Fruit fly (Drosophila melanogaster): ENCODE measurements around the gene CG8519.

CG8519 gene

DNA sequence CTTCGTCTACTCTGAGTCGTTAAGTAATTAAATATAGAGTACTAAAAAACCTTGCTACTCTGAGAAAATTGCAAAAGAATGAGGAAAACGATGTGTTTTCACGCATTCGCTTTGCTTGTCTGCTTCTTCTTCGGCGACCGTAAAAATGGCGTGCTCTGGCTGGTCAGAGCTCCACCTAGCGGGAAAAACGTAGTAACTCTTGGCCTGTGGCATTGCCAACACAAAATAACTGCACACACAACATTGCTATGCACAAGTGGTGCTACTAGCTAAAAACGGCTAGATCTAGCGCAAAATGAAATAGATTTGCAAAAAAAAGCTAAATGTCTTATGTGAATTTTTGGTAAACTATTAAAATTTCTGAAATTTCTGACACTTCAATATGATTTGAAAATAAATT, 42.5 kb downstream of the CG8519 start:
- TF ChIP-seq hkb (optimal IDR thresholded peaks at IDR 0.05) (no peak), hkb (GFP tag; IDR thresholded peaks at IDR 0.05) (peak; percentile 65), CG12219 (GFP tag; optimal IDR thresholded peaks at IDR 0.05) (no peak), Rx (GFP tag; IDR thresholded peaks at IDR 0.05) (peak; percentile 57), zfh1 (GFP tag; IDR thresholded peaks at IDR 0.05) (peak; percentile 64; the same call in 2 of the 3 replicates), CG10462 (GFP tag; optimal IDR thresholded peaks at IDR 0.05) (no peak), Fer1 (GFP tag; optimal IDR thresholded peaks at IDR 0.05) (peak; percentile 30), Med (GFP tag) (peak; percentile 91), fd96Cb (tag; optimal IDR thresholded peaks at IDR 0.05) (peak; percentile 17), CG8765 (GFP tag; IDR thresholded peaks at IDR 0.05) (peak; percentile 30; the same call in 1 of the 2 replicates), bowl (GFP tag; IDR thresholded peaks at IDR 0.05) (peak; percentile 62; the same call in 1 of the 2 replicates), twi (tag; optimal IDR thresholded peaks at IDR 0.05) (peak; percentile 6), CG12659 (GFP tag; optimal IDR thresholded peaks at IDR 0.05) (peak; percentile 84), CG9727 (GFP tag; optimal IDR thresholded peaks at IDR 0.05) (peak; percentile 26), kah (GFP tag; optimal IDR thresholded peaks at IDR 0.05) (peak; percentile 19), fru (optimal IDR thresholded peaks at IDR 0.05) (no peak), amos (GFP tag; IDR thresholded peaks at IDR 0.05; ENCODE audit: partially characterized antibody) (peak; percentile 50; the same call in 1 of the 2 replicates), Blimp-1 (GFP tag; optimal IDR thresholded peaks at IDR 0.05) (peak; percentile 4), Trl (optimal IDR thresholded peaks at IDR 0.05) (no peak), Trl (GFP tag; optimal IDR thresholded peaks at IDR 0.05) (peak; percentile 62), bcd (GFP tag; optimal IDR thresholded peaks at IDR 0.05) (peak; percentile 35), CG18262 (tag; optimal IDR thresholded peaks at IDR 0.05) (peak; percentile 35), CG8281 (tag; optimal IDR thresholded peaks at IDR 0.05) (no peak), dmrt11E (tag; optimal IDR thresholded peaks at IDR 0.05) (peak; percentile 34), gsb-n (tag; optimal IDR thresholded peaks at IDR 0.05) (peak; percentile 62), pb (GFP tag; optimal IDR thresholded peaks at IDR 0.05) (no peak), CG34224 (GFP tag; IDR thresholded peaks at IDR 0.05; ENCODE audit: partially characterized antibody) (peak; percentile 49; the same call in 2 of the 3 replicates), CG6689 (GFP tag; IDR thresholded peaks at IDR 0.05) (peak; percentile 51), Bteb2 (GFP tag; optimal IDR thresholded peaks at IDR 0.05) (peak; percentile 28), Sry-δ (GFP tag; optimal IDR thresholded peaks at IDR 0.05) (peak; percentile 62), ind (GFP tag; optimal IDR thresholded peaks at IDR 0.05) (peak; percentile 48), CG33557 (GFP tag; optimal IDR thresholded peaks at IDR 0.05) (peak; percentile 9), Hr3 (GFP tag; optimal IDR thresholded peaks at IDR 0.05) (peak; percentile 50), CG6272 (GFP tag; IDR thresholded peaks at IDR 0.05) (peak; percentile 55; the same call in 1 of the 2 replicates), CG4617 (GFP tag; optimal IDR thresholded peaks at IDR 0.05; ENCODE audit: borderline replicate concordance) (peak; percentile 49), Dbx (GFP tag; IDR thresholded peaks at IDR 0.05) (peak; percentile 72), phol (tag; optimal IDR thresholded peaks at IDR 0.05) (peak; percentile 99), NfI (GFP tag; optimal IDR thresholded peaks at IDR 0.05) (peak; percentile 55), jumu (GFP tag; optimal IDR thresholded peaks at IDR 0.05) (peak; percentile 40), CG17385 (GFP tag; optimal IDR thresholded peaks at IDR 0.05) (peak; percentile 97), Poxn (GFP tag; IDR thresholded peaks at IDR 0.05) (0 out of 2 replicates have a peak, but pooled peaks have one; percentile 12), lola (GFP tag; optimal IDR thresholded peaks at IDR 0.05) (peak in 1 of 3 experiments; percentile 23), ken (GFP tag; IDR thresholded peaks at IDR 0.05) (peak; percentile 71; the same call in 2 of the 3 replicates), prd (optimal IDR thresholded peaks at IDR 0.05) (no peak), prd (GFP tag; IDR thresholded peaks at IDR 0.05) (peak; percentile 69; the same call in 2 of the 3 replicates), vfl (GFP tag; optimal IDR thresholded peaks at IDR 0.05) (peak; percentile 19), Ptx1 (GFP tag; IDR thresholded peaks at IDR 0.05) (peak; percentile 63), B-H2 (GFP tag; optimal IDR thresholded peaks at IDR 0.05) (peak; percentile 67), gem (tag; optimal IDR thresholded peaks at IDR 0.05) (peak; percentile 65), slbo (GFP tag; IDR thresholded peaks at IDR 0.05) (peak; percentile 85), CTCF (GFP tag; optimal IDR thresholded peaks at IDR 0.05) (peak; percentile 96), ranshi (GFP tag; IDR thresholded peaks at IDR 0.05) (peak; percentile 60)

All from whole organism, embryonic.